Worm (Caenorhabditis elegans): ENCODE measurements around the gene B0310.3.

DNA sequence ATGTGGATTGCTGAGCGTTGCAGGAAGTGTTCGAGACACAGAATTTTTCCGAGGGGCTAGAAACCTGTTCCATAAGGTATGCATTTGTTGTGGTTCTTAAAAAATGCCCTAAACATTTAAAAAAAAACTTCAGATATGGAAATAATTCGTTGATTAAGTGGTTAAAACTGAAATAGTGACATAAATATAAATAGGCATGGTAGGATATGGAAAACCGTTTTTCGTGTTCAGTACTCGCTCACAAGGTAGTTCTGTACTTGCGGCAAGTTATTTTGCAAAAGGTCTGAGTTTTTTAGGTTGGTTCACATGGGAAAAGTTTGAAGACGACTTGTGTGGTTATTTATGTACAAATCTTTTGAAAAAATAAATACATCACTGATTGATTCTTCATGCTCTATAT is at the start of gene B0310.3:
- TF ChIP-seq F49E8.2 (tag; optimal IDR thresholded peaks at IDR 0.05; ENCODE audit: borderline replicate concordance) (no peak), zag-1 (tag; optimal IDR thresholded peaks at IDR 0.05) (no peak), ama-1 (optimal IDR thresholded peaks at IDR 0.05) (no peak), ceh-62 (tag; optimal IDR thresholded peaks at IDR 0.05) (no peak), ZK546.5 (tag; optimal IDR thresholded peaks at IDR 0.05) (no peak), unc-39 (tag; optimal IDR thresholded peaks at IDR 0.05) (no peak), lsy-2 (tag; optimal IDR thresholded peaks at IDR 0.05) (no peak), nhr-25 (tag; optimal IDR thresholded peaks at IDR 0.05; ENCODE audit: borderline replicate concordance, insufficient read depth) (no peak), aha-1 (tag) (no peak), ztf-11 (tag; optimal IDR thresholded peaks at IDR 0.05) (no peak), snpc-4 (tag; optimal IDR thresholded peaks at IDR 0.05) (no peak), hlh-30 (tag; optimal IDR thresholded peaks at IDR 0.05; ENCODE audit: insufficient read depth) (no peak)

Data from whole organism, L4 larva.